Worm (Caenorhabditis elegans): ENCODE measurements around the gene hlh-4.

- TF ChIP-seq him-1 (tag; optimal IDR thresholded peaks at IDR 0.05): no peak
- TF ChIP-seq W03F9.2 (tag; optimal IDR thresholded peaks at IDR 0.05): no peak
These were observed 20.0 kb upstream of the hlh-4 start, which contains the start of gene rmd-1 for ce11 chrIII:9758848-9759247.
